Fruit fly (Drosophila melanogaster): ENCODE results near the gene Hibch.

The Hibch gene

DNA sequence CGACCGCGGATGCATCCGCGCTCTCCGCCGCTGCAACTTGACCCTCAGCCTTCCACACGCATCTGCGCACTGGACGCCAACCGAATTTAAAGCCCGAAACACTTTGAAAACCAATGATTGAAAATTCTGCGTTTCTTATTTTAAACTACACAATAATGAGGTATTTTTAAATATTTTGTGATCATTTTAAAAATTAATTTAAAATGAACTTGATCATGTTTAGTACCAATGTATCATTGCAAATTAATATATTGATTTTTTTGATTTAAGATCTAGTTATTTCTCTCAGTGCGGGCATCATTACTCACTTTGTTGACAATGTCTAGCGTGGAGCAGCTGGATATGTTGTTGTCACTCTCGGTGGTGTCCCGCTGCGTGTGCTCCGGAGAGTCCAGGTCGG lies 9.8 kb downstream of the Hibch start:
- TF ChIP-seq pan (optimal IDR thresholded peaks at IDR 0.05) (no peak), CG8478 (optimal IDR thresholded peaks at IDR 0.05) (no peak), Dll (optimal IDR thresholded peaks at IDR 0.05) (no peak), usp (GFP tag; optimal IDR thresholded peaks at IDR 0.05) (no peak), psq (optimal IDR thresholded peaks at IDR 0.05) (no peak), EcR (GFP tag; optimal IDR thresholded peaks at IDR 0.05) (no peak)

DNA sequence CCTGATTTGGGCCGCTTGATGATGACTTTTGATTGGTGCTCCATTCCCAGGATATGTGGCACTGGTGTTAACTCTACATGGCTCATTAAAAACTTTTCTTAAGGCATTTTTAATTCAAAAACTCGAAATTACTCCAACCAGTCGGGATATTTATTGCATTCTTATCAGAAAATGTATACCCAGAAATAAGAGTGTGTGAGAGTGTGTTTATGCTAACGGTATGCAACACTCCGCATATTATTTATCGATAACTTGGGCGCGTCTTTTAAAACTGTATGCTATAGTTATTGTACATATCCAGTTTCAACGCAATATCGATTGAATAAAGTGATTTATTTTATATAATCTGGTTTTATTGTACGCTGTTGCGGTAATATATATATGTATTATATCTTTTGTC lies 10.4 kb downstream of the Hibch start, which contains the start of gene CG34404:
Gene CG34404 (minus strand): TSS at position 189 of the 400 bp plus-strand sequence.
- TF ChIP-seq usp (GFP tag; optimal IDR thresholded peaks at IDR 0.05) (no peak), EcR (GFP tag; optimal IDR thresholded peaks at IDR 0.05) (no peak)

DNA sequence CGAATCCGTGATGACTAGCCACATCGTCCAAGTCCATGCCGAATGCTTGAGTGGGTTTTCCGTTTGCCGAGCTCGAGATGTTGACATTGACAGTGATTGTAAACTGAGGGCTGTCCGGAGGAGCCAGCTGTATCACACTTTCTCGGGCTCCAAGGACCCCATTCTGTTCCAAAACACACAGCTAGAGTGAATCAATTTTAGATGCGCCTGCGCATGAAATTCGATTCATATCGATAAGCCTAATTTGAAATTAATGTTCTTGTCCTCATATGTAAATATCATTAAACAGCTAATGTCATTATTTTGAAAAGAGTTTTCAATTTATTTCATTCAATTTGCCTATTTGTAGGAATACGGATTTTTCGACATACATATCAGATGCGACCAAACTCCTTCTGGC lies 12.7 kb downstream of the Hibch start, which contains the start of gene CG14868:
Gene CG14868 (minus strand): TSS at position 204 of the 400 bp plus-strand sequence.
- TF ChIP-seq EcR (GFP tag; optimal IDR thresholded peaks at IDR 0.05): no peak
- no peak for TF ChIP-seq usp (GFP tag; optimal IDR thresholded peaks at IDR 0.05)
- TF ChIP-seq psq (optimal IDR thresholded peaks at IDR 0.05): no peak
- TF ChIP-seq pan (optimal IDR thresholded peaks at IDR 0.05): no peak
- no peak for TF ChIP-seq CG8478 (optimal IDR thresholded peaks at IDR 0.05)
- TF ChIP-seq Dll (optimal IDR thresholded peaks at IDR 0.05): no peak

DNA sequence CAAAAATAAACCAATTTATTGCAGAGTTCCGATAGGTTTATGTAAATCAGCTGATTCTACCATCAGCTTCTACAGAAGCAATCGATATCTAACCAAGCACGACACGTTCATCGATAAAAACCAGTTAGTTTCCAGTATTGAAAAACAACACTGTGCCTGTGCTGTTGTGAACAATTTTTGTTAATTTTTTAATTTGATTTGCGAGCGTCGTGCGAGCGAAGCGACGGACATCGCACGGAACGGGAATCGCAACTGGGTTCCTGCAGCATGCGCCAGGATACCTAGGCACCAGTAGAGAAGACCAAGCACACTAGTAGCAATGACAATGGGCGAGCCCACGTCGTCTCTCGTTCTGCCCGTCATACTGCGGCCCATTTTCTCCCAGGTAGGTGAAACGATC lies 14.8 kb downstream of the Hibch start, which contains the start of the genes Ccm3 and CG6136:
Gene Ccm3 (plus strand): TSS at position 125 of the 400 bp plus-strand sequence.
Gene CG6136 (minus strand): TSS at position 380 of the 400 bp plus-strand sequence.
- no peak for TF ChIP-seq pan (optimal IDR thresholded peaks at IDR 0.05)
- no peak for TF ChIP-seq CG8478 (optimal IDR thresholded peaks at IDR 0.05)
- TF ChIP-seq EcR (GFP tag; optimal IDR thresholded peaks at IDR 0.05): no peak
- TF ChIP-seq Dll (optimal IDR thresholded peaks at IDR 0.05): no peak
- TF ChIP-seq psq (optimal IDR thresholded peaks at IDR 0.05): no peak
- no peak for TF ChIP-seq usp (GFP tag; optimal IDR thresholded peaks at IDR 0.05)

DNA sequence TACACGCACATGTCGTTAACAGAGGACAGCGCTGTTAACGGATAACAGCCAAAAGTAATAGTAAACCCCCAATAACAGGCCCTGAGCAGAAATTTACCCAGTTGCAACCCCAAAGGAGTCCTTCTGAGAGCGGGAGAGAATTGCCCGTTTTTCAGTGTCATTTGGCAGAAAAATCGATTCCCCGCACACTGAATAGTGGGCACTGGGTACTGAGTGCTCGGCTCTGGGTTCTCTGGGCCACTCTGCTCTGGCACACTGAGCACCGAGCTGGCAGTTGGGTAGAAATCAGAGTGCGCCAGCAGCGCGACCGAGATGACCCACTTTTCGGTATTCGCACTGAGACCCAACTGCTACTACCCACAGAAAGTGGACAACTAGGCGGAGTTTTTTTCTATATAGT lies 17.4 kb downstream of the Hibch start, which contains the start of gene Rbp:
Gene Rbp (plus strand): TSS at position 239 of the 400 bp plus-strand sequence.
- TF ChIP-seq Dll (optimal IDR thresholded peaks at IDR 0.05) (no peak), CG8478 (optimal IDR thresholded peaks at IDR 0.05) (no peak), psq (optimal IDR thresholded peaks at IDR 0.05) (no peak), EcR (GFP tag; optimal IDR thresholded peaks at IDR 0.05) (no peak), usp (GFP tag; optimal IDR thresholded peaks at IDR 0.05) (no peak), pan (optimal IDR thresholded peaks at IDR 0.05) (no peak)

DNA sequence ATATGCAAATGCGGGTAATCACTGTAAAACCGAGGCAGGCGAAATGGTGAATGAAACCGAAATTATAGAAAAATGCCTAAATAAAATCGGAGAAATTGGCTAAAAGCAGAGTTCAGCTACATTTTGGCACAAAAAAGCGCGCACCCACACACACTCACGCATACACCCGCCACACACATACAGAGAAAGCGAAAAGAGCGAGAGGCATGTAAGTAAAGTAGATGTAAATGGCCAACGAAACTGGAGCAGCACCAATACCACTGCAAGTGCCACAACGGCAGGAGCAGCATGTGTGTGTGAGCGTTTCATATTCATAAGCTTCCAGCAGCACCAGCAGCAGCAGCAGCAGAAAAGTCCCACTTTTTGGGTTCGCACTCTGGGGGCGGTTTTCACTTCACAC lies 18.4 kb downstream of the Hibch start:
- TF ChIP-seq usp (GFP tag; optimal IDR thresholded peaks at IDR 0.05): no peak
- no peak for TF ChIP-seq CG8478 (optimal IDR thresholded peaks at IDR 0.05)
- no peak for TF ChIP-seq psq (optimal IDR thresholded peaks at IDR 0.05)
- TF ChIP-seq EcR (GFP tag; optimal IDR thresholded peaks at IDR 0.05): no peak
- no peak for TF ChIP-seq pan (optimal IDR thresholded peaks at IDR 0.05)
- TF ChIP-seq Dll (optimal IDR thresholded peaks at IDR 0.05): no peak

DNA sequence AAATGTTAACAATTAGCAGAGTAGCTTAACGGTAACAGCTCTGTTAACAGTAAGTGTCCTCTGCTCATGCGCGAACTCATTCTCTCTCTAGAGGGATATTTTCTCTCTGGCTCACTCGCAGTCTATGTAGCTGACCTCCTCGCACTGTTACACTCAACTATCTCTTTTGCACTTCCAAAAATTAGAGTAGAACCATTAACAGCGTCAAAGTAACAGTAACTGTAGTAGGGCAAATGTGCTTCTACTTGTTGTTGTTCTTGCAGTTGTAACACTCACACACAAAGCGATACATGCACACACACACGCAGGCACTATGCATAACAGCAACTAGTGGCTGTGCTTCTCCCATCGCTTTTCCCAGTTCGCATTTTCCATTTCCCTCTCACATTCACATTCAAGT lies 22.0 kb downstream of the Hibch start:
- no peak for TF ChIP-seq psq (optimal IDR thresholded peaks at IDR 0.05)
- TF ChIP-seq usp (GFP tag; optimal IDR thresholded peaks at IDR 0.05): no peak
- no peak for TF ChIP-seq EcR (GFP tag; optimal IDR thresholded peaks at IDR 0.05)
- TF ChIP-seq Dll (optimal IDR thresholded peaks at IDR 0.05): no peak
- TF ChIP-seq pan (optimal IDR thresholded peaks at IDR 0.05): no peak
- no peak for TF ChIP-seq CG8478 (optimal IDR thresholded peaks at IDR 0.05)

DNA sequence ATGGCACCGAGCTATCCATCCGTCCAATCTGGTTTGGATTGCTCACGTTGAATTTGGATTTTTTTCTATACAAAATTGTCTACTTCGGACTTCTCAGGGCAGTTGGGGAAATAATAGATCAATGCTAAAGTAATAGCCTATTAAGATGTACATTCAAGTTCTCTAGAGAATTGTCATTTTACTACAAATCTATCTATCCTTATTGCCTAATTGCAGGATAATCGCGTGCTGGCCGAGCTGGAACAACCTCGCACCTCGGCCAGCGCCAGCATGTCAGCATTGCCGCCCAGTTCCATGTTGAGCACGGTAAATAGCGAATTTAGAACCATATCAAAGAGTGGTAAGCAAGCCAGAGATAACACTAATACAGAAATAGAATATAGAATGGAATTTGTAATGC lies 25.8 kb downstream of the Hibch start, which contains the start of gene h-cup:
Gene h-cup (minus strand): TSS at position 101 of the 400 bp plus-strand sequence.
- TF ChIP-seq Dll (optimal IDR thresholded peaks at IDR 0.05) (no peak), pan (optimal IDR thresholded peaks at IDR 0.05) (no peak), psq (optimal IDR thresholded peaks at IDR 0.05) (no peak), usp (GFP tag; optimal IDR thresholded peaks at IDR 0.05) (no peak), CG8478 (optimal IDR thresholded peaks at IDR 0.05) (no peak)

DNA sequence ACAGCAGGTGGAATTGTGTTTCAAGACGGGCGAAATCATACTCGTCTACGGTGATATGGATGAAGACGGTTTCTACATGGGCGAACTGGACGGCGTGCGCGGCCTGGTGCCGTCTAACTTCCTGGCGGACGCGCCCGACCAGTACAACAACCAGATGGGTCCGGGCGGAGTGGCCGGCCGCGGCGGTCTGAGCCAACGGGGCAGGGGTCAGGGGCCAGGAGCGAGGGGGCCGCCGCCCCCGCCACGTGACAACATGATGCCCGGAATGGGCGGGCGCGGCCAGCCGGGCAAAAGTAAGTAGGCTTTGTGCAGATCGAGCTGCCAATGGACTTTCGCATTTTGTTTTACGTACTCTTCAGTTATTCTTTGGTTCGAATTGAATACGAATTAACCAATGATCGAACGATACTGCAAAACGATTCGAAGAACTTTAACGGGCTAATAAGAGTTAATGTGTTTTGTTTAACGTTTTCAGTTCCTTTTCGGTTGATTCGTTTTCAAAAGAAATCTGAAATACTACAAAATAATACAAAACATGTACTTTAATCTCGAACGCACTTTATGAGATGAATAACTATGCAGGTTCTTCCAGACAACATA lies 36.3 kb downstream of the Hibch start:
- TF ChIP-seq EcR (GFP tag; optimal IDR thresholded peaks at IDR 0.05) (no peak), pan (optimal IDR thresholded peaks at IDR 0.05) (no peak), psq (optimal IDR thresholded peaks at IDR 0.05) (no peak), usp (GFP tag; optimal IDR thresholded peaks at IDR 0.05) (no peak), CG8478 (optimal IDR thresholded peaks at IDR 0.05) (no peak), Dll (optimal IDR thresholded peaks at IDR 0.05) (no peak)

DNA sequence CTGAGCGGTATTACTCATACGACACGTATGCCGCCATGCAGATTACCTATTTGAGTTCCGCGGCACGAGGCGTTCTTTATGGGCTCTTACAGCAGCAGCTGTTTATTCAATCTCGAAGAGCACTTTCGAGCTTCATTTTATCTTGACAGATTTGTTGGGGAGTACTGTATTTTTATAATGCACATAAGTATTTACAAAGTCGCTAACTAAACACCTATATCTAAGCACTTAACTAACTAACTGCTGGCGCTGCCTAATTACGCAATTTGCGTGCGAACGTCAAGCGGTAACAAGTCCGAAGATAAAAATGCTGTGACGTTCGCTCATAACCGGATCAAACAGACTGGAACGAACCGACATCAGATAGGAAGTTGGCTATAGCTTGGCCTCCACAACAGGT lies 45.6 kb downstream of the Hibch start:
- no peak for TF ChIP-seq EcR (GFP tag; optimal IDR thresholded peaks at IDR 0.05)
- no peak for TF ChIP-seq psq (optimal IDR thresholded peaks at IDR 0.05)
- TF ChIP-seq CG8478 (optimal IDR thresholded peaks at IDR 0.05): no peak
- no peak for TF ChIP-seq Dll (optimal IDR thresholded peaks at IDR 0.05)
- no peak for TF ChIP-seq usp (GFP tag; optimal IDR thresholded peaks at IDR 0.05)
- TF ChIP-seq pan (optimal IDR thresholded peaks at IDR 0.05): no peak

DNA sequence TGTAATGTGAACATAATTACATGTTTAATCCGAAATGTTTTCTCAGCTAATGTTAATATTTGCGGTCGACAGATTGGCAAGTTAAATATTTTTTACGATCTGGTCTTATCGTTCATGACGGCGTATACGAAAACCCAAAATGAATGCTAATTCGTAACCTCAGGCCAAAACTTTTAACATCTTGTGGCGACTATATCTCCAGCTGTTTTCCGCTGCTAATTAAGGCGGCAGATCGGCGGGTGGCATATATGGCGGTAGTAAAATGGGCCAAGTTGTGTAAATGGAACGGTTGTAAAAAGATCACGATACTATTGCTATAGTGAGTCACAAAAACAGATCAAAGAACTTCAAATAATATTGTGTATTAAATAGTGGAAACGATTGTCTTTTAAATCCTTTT lies 49.4 kb downstream of the Hibch start:
- TF ChIP-seq CG8478 (optimal IDR thresholded peaks at IDR 0.05): no peak
- no peak for TF ChIP-seq pan (optimal IDR thresholded peaks at IDR 0.05)
- no peak for TF ChIP-seq Dll (optimal IDR thresholded peaks at IDR 0.05)
- TF ChIP-seq psq (optimal IDR thresholded peaks at IDR 0.05): no peak
- no peak for TF ChIP-seq EcR (GFP tag; optimal IDR thresholded peaks at IDR 0.05)
- no peak for TF ChIP-seq usp (GFP tag; optimal IDR thresholded peaks at IDR 0.05)

DNA sequence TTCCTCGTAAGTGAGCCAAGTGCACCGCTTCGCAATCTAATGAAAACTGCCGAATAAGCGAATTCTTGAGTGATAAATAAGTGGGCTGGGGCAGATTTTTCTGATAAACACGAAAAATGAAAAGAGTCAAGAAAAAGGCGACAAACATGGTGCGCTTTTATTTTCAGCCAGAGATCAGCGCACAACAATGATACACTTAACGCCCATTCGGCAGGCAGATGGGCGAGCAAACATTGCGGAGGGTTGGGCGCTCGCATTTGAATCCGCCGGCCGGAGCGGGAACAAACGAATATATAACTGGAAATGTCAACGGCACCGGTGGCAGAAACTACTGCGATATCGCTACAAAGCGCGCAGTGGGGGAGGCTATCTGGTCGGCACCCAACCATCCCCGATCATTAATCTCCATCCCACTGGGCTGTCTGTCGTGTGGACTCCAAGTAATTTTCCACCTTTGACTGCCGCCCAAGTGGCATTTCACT lies 50.0 kb downstream of the Hibch start, which contains the start of gene CG6125:
Gene CG6125 (minus strand): TSS at position 51 of the 482 bp plus-strand sequence.
- TF ChIP-seq Dll (optimal IDR thresholded peaks at IDR 0.05) (no peak), psq (optimal IDR thresholded peaks at IDR 0.05) (no peak), usp (GFP tag; optimal IDR thresholded peaks at IDR 0.05) (no peak), EcR (GFP tag; optimal IDR thresholded peaks at IDR 0.05) (no peak), pan (optimal IDR thresholded peaks at IDR 0.05) (no peak), CG8478 (optimal IDR thresholded peaks at IDR 0.05) (no peak)
